Fruit fly (Drosophila melanogaster) whole organism, larva: ENCODE measurements around the gene CG31909.

Source experiments
- noc ChIP-seq: fragments of 200-800 bp; sonication (Bioruptor generic); optimal IDR thresholded peaks from 3 replicates; lab custom pipeline; 2019; ENCODE audit warnings: missing biosample characterization, mild to moderate bottlenecking, missing genetic modification characterization, moderate library complexity

The CG31909 gene

DNA sequence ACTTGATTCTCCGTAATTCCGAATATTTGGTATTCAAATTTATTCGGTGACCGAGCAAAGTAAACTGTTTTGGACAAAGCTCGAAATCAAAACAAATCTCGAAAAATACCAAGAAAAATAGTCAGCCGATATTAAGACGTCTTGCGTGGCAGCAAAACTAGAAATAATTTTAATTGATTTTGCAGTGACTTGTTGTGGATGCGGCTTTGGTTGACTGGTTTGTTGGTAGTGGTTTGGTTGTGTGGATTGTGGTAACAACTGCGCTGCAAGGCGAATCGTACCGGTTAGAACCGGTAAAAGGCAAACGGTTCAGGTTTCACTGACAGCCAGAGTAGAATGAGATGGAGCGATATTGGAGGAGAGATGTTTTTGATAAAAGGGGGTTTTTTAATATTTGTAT lies 15.8 kb upstream of the CG31909 start:
- no peak for TF ChIP-seq noc (tag; lab: Kevin White, UChicago)

DNA sequence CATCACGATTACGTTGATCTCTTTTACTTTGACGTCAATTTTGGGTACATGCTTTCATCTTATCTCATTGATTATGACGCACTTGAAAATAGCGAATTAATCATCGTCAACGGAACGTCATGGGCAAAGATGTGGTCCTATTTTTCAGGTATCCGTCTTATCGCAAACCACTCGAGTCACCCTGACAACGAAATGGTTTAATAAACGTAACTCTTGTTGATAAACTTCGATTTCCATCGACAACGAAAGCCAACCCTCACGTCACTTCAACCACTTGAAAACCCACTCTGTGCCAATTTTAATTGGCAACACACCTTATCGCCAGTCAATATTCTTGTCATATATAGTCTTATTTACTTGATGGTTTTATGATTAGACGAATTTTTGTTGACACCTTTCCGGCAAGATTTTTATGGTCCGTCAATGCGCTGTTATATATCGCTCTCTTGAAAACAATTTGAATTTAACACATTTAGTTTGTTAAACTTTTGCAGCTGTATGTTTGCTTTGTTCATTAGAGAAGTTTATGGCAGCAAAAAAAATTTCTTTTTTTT lies 15.0 kb upstream of the CG31909 start:
- TF ChIP-seq noc (tag; lab: Kevin White, UChicago), result peak; percentile 91

DNA sequence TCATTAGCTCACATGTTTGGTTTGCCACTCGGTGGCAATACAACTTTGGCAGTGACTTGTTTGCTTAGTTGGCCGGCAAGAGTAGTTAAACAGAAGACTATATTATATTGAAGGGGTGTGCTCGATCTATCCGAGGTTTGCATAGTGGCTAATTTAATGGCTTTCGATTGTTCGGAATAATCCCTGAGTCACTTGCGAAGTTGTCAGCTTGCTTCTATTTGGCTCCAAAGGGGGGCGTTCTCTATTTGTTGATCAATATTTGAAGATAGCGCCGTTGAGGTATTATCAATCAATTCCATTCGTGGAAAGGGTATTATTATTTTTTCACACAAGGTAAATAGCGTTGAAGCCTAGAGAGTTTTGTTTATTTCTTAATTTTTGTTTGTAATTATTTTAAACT lies 9.2 kb upstream of the CG31909 start:
- no peak for TF ChIP-seq noc (tag; lab: Kevin White, UChicago)

DNA sequence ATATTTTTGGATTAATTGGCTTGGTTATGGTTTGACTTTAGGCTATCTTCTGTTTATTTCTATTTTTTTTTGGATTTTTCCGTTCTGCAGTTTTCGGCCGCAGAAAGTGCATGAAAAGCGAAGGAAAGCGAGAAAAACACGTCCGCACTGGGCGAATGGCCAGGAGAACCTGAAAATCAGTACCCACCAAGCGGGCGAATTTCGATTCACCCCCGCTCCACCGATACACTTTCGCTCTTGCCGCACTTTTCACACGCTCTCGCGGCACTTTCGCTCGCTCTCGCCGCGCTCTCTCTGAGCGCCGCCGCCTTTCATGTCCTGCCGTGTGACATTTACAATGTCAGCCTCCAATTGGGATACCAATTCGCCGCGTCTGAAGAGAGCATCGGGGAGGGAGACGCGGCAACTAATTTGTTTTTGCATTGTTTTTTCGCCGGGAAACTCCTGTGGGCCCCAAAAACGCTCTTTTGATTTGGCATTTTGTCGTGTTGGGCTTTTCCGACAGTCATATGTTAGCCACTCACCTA lies 8.0 kb upstream of the CG31909 start, which contains the start of gene Ndae1:
TSS of gene Ndae1 (minus strand) at position 51 of the 527 bp plus-strand sequence.
- TF ChIP-seq noc (tag; lab: Kevin White, UChicago), result no peak

DNA sequence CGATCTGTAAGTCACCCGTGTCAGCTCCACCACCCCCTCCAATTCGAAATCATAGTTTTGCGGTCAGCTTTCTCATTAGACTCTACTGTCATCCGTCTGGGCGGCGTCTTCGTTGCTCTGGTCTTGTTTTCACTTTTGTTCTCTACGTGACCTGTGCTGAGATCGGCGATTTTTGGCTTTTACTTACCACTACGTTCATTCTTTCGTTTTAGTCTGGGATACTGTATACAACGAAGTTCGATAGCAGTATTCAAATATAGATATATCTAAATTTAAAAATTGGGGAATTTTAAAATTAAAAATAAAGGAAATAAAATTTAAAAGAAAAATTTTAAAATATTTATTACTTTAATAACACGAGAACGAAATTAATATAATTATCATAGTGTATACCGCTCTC lies 4.4 kb upstream of the CG31909 start, which contains the start of gene CG13786:
TSS of gene CG13786 (minus strand) at position 101 of the 400 bp plus-strand sequence.
- TF ChIP-seq noc (tag; lab: Kevin White, UChicago), result no peak

DNA sequence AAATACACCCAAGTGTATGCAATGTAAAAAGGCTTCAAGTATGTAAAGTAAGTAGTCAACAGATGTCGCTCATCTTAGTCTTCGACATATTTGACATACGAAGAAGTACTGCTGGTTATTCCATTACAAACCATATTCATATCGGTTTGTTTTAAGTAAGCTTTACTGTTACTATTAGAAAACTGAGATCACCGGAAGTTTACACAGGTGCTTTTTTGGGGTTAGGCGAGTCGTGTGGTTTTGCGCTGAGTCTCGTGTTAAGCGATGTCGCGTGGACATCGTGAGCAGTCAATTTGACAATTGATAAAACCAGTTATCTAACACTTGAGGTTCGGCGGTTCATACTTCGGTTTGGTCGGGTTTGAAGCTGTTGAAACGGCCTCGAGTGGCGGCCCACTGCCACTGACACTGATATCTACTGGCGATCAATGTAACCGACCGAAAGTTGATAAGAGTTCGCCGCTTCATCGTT lies 2.6 kb upstream of the CG31909 start:
- TF ChIP-seq noc (tag; lab: Kevin White, UChicago), result no peak

DNA sequence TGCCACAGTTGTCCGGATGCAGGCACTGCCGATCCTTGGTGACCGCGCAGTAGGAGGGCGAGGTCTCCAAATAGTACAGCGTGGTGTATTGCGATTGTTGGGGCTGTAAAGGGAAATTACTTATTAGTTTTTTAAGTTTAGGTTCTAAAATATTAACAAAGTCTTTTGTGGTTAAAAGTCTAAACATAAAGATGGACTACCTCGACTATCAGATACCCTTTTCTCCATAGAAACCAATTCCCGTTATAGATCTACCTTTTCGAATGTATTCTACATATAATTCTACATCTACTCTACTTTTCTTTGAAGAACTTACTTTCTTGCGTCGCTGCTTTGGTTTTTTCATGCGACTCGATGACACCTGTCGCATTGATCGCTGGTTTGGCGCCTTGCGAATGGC lies 1.2 kb upstream of the CG31909 start:
- TF ChIP-seq noc (tag; lab: Kevin White, UChicago), result no peak

DNA sequence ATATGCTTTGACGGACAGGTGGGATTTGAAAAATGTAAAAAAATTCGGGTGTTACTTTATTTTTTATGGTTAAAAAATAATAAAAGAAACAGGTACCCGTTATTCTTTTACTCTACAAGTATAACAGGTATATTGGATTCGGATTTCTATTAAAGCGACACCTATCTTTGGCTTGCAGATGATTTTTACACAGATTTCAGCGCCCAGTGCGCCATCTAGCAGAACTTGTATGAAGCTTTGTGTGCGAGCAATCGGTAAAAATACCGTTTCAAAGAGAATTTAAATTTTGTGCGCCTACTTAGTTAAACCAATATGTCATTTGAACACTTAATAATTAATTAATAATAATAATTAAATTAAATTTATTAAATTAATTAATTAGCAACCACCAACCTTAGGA lies 793 bp downstream of the CG31909 start:
- TF ChIP-seq noc (tag; lab: Kevin White, UChicago), result no peak

DNA sequence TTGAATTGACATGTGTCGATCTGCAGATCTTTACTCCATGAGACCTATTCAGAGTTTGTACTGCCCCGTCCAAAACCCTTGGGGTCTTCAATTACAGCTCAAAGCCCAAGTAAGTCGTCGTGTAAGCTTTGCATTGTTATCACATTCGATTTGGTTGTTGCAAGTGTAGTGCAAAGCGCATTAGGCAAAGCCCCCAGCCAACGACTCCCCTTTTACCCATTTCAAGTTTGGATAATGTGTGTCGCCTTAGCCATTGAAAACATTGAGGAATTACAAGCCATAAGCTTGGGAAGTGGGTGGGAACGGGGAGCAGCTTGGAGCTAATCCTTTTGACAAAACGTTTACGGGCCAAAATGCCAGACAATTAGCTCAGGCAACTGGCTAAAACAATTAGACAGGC lies 2.2 kb downstream of the CG31909 start:
- TF ChIP-seq noc (tag; lab: Kevin White, UChicago), result no peak

DNA sequence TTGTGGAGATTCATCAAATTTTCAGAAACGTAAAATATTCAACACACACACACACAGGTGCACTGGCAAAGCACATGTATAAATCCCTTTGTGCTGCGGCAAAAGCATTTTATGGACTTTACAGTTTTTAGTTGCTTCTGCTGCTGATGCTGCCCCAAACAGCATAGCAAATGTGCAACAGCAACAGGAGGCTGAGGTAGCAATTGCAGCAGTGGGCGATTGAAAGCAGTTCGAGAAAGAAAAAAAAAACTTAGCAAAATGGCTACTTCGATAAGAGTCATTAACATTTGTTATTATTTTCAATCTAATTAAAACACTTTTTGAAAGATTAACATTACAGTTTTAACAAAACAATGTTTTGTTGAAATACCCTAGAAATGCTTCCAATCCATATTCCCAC lies 2.9 kb downstream of the CG31909 start:
- TF ChIP-seq noc (tag; lab: Kevin White, UChicago), result no peak

DNA sequence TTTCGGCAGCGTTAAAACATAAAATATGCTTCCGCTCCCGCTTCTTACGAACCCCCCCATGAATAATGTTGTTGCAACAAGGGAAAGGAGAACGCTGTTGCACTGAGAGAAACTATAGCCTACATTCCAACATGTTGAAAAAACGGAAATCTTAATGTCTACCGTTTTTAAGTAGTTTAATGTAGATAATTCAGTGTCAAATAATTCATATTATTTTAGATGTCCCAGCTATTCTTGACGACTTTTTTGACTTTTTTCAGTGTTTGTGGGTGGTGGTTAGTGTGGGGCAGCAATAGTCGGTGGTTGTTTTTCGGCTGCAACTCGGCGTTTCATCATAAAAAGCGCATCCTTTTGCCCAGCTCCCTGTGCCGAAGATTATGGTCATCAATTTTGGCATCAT lies 4.7 kb downstream of the CG31909 start:
- TF ChIP-seq noc (tag; lab: Kevin White, UChicago), result no peak

DNA sequence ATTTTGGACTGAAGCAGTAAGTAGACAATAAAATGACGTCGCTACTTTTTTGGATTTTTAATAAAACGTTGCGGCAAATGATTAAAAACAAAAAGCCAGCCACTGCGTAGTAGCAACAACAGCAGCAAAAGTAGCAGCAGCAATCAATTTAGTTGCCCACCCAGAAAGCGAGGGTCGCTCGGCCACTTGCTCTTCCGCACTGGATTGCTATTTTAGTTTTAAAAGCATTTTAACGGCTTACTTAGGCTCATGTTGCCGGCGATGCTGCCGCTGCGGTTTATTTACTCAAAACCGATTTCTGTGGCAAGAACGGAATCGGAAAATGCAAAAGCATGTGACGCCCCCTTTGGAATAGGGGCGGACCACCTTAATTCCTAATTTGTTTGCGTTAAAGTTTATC lies 5.3 kb downstream of the CG31909 start:
- TF ChIP-seq noc (tag; lab: Kevin White, UChicago), result no peak

DNA sequence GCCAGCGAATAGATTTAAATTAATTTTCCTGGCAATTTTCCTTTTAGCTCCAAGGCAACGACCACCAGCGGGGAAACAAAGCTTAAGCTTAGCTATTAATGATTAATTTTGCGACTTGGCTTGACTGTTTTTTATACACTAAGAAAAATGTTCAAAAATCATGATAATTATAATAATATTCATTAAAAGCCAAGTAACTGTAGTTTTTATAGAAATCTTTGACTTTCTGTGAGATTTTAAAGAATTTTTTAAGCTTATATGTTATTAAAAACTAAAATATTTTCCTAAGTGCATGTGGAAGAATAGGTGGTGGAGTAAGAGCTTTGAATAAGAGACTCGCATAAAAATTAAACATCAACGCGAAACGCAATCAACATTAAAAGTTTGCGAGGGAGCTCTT lies 7.1 kb downstream of the CG31909 start:
- TF ChIP-seq noc (tag; lab: Kevin White, UChicago), result no peak

DNA sequence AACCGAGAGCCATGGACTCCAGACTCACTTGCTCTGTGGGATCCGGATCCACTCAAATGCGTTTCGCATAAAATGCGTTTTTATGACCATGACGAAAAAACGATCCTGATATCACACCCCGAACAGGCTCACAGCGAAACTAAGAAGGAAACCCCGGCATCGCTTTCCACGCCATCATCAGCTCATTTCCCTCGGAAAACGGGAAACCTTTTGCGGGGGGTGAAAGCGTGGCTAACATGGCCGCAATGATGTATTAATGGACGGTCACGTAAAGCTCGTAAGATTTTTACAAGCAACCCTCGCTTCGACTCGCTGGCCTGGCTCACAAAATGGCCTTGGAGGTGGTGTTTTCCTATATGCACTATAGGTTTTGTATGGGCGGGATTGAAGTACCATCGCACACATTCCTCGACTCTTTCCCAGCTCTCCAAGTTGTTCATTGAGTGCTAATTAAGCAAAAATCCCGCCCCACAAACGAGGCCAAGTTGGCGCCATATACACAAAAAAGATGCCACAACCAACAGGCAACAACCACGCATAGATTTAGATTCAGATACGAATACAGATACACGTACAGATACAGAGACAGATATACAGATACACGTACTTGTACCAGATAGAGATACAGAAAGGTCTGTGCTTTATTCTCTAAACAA lies 7.7 kb downstream of the CG31909 start:
- no peak for TF ChIP-seq noc (tag; lab: Kevin White, UChicago)

DNA sequence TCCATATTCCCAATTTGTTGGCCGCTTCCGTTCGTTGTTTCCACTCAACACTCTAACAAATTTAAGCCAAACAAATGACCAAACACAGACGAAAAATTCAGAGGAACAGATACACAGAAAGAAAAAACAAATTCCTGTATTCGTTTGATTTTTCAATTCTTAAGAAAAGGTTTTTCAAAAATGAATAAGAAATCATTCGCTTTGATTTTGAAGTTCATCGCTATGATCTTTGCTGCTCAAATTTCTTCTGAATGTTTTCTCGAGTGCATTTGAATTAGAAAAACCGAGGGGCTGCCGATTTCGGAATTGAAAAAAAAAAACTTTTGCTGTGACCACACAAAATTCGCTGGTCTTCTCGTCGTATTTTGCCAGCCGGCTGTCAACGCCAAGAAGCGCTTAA lies 8.7 kb downstream of the CG31909 start:
- no peak for TF ChIP-seq noc (tag; lab: Kevin White, UChicago)

DNA sequence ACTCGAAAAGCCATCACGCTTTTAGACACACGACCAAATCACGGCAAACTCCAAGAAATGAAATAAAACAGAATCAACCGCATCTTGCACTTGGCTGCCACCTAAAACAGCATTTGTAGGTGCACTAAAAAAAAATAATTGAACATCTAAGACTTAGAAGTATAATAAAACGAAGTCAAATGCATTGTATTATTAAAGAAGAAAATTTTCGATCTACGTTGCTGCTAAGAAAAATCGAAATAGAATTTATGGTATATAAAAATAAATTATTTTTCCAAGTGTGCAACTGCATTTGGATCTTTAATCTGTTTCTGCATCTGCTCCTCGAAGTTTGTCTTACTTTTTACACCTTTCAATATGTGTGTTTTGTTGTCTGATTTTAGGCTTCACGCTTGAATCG lies 13.0 kb downstream of the CG31909 start:
- TF ChIP-seq noc (tag; lab: Kevin White, UChicago), result no peak

DNA sequence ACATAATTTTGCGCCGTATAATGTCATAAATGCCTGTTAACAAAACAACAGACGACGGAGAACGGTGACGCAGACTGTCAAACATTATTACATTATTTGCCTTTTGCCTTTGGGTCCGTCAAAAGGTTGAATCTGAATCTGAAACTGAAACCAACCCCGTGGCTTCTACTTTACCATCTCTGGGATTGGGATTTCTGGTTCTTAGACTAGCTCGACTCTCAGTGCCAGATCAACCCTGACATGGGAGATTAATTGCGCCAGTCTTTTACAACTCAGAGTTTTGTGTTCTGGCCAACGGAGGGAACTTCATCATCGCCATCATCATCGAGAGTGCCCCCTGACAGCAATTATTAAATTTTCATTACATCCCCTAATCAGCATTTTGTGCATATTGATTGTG lies 15.1 kb downstream of the CG31909 start:
- TF ChIP-seq noc (tag; lab: Kevin White, UChicago), result no peak
